Fruit fly (Drosophila melanogaster): ENCODE measurements around the gene prage.

DNA sequence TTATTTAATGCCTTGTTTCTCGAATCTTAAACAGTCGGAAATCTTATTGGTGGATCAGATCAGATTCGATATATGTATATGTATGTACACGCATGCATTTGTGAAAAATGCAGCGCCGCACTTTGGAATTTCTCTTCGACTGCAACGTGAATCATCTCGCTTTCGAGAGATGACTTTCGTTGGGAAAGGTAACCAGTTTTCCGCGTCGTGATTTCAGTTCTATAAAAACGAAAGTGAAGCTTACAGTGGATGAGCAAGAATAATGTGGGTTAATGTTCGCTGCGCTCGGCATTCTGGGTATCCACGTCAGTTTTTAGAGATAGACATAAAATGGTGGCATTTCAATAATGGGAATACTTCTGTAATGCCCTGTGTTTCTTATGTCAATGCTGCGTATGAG is 83.1 kb downstream of the prage start:
- TF ChIP-seq CG9705 (GFP tag; optimal IDR thresholded peaks at IDR 0.05) (no peak), pan (optimal IDR thresholded peaks at IDR 0.05) (no peak), usp (GFP tag; optimal IDR thresholded peaks at IDR 0.05) (no peak), CrebA (GFP tag; optimal IDR thresholded peaks at IDR 0.05; ENCODE audit: borderline replicate concordance) (no peak), HLH106 (tag; optimal IDR thresholded peaks at IDR 0.05) (no peak), Hr83 (GFP tag; optimal IDR thresholded peaks at IDR 0.05; ENCODE audit: poor library complexity, severe bottlenecking) (no peak), OdsH (GFP tag; optimal IDR thresholded peaks at IDR 0.05) (no peak), rgr (GFP tag; optimal IDR thresholded peaks at IDR 0.05) (no peak), Abd-B (GFP tag; optimal IDR thresholded peaks at IDR 0.05) (no peak), CG32264 (GFP tag; optimal IDR thresholded peaks at IDR 0.05) (no peak), dmrt93B (GFP tag; optimal IDR thresholded peaks at IDR 0.05) (no peak), GATAd (GFP tag; optimal IDR thresholded peaks at IDR 0.05) (no peak), Sp1 (GFP tag; optimal IDR thresholded peaks at IDR 0.05) (no peak)
